Fruit fly (Drosophila melanogaster) whole organism, embryonic: Measurements from ENCODE around the gene CG32668.

Experiments
- ATbp ChIP-seq: fragments of 200-800 bp; sonication (Bioruptor generic); optimal IDR thresholded peaks from 2 replicates; lab custom pipeline; 2017; ENCODE audit warnings: missing biosample characterization, mild to moderate bottlenecking, missing genetic modification characterization, missing genetic modification reagents
- Abd-B ChIP-seq: fragments of 200-800 bp; sonication (Bioruptor generic); optimal IDR thresholded peaks from 2 replicates; lab custom pipeline; 2018; ENCODE audit warnings: missing biosample characterization, mild to moderate bottlenecking, missing genetic modification characterization, moderate library complexity
- Atf6 ChIP-seq: fragments of 200-800 bp; sonication (Bioruptor generic); IDR thresholded peaks from 2 replicates; pipeline ENCODE4 v1.3.6; 2022; ENCODE audit warnings: missing biosample characterization, missing genetic modification characterization
- B-H1 ChIP-seq: fragments of 200-800 bp; sonication (Bioruptor generic); IDR thresholded peaks from 3 replicates; pipeline ENCODE4 v1.3.6; 2022; ENCODE audit warnings: missing biosample characterization, missing genetic modification characterization
- C15 ChIP-seq: fragments of 200-800 bp; sonication (Bioruptor generic); IDR thresholded peaks from 3 replicates; pipeline ENCODE4 v1.3.6; 2022; ENCODE audit warnings: missing biosample characterization, missing genetic modification characterization
- CG10979 ChIP-seq: fragments of 200-800 bp; sonication (Bioruptor generic); optimal IDR thresholded peaks from 2 replicates; lab custom pipeline; 2018; ENCODE audit warnings: missing biosample characterization, mild to moderate bottlenecking, missing genetic modification characterization, moderate library complexity
- CG11247 ChIP-seq: fragments of 200-800 bp; sonication (Bioruptor generic); IDR thresholded peaks from 2 replicates; pipeline ENCODE4 v1.3.6; 2022; ENCODE audit warnings: missing biosample characterization, missing genetic modification characterization
- CG14667 ChIP-seq: fragments of 200-800 bp; sonication (Bioruptor generic); IDR thresholded peaks from 2 replicates; pipeline ENCODE4 v1.3.6; 2022; ENCODE audit warnings: missing biosample characterization, missing genetic modification characterization
- CG15269 ChIP-seq: fragments of 200-800 bp; sonication (Bioruptor generic); optimal IDR thresholded peaks from 2 replicates; lab custom pipeline; 2018; ENCODE audit warnings: missing biosample characterization, mild to moderate bottlenecking, missing genetic modification characterization, moderate library complexity
- CG1529 ChIP-seq: fragments of 200-800 bp; sonication (Bioruptor generic); optimal IDR thresholded peaks from 3 replicates; lab custom pipeline; 2018; ENCODE audit warnings: missing biosample characterization, missing genetic modification characterization
- CG16815 ChIP-seq: fragments of 200-800 bp; sonication (Bioruptor generic); optimal IDR thresholded peaks from 3 replicates; lab custom pipeline; 2017; ENCODE audit warnings: missing biosample characterization, mild to moderate bottlenecking, missing genetic modification characterization
- CG2678 ChIP-seq: fragments of 200-800 bp; sonication (Bioruptor generic); optimal IDR thresholded peaks from 3 replicates; lab custom pipeline; 2019; ENCODE audit warnings: missing biosample characterization, mild to moderate bottlenecking, missing genetic modification characterization, moderate library complexity
- CG2889 ChIP-seq: fragments of 200-800 bp; sonication (Bioruptor generic); IDR thresholded peaks from 3 replicates; pipeline ENCODE4 v1.3.6; 2022; ENCODE audit warnings: missing biosample characterization, missing genetic modification characterization
- CG5180 ChIP-seq: fragments of 200-800 bp; sonication (Bioruptor generic); optimal IDR thresholded peaks from 3 replicates; lab custom pipeline; 2017; ENCODE audit warnings: missing biosample characterization, missing genetic modification characterization, mild to moderate bottlenecking, moderate library complexity, missing genetic modification reagents
- CG6813 ChIP-seq: fragments of 200-800 bp; sonication (Bioruptor generic); optimal IDR thresholded peaks from 2 replicates; lab custom pipeline; 2017; ENCODE audit warnings: missing biosample characterization, missing genetic modification characterization, mild to moderate bottlenecking, moderate library complexity, missing genetic modification reagents
- CG8281 ChIP-seq: fragments of 200-800 bp; sonication (Bioruptor generic); optimal IDR thresholded peaks from 2 replicates; lab custom pipeline; 2018; ENCODE audit warnings: missing biosample characterization, mild to moderate bottlenecking, missing genetic modification characterization, moderate library complexity
- CG9215 ChIP-seq: fragments of 200-800 bp; sonication (Bioruptor generic); IDR thresholded peaks from 2 replicates; pipeline ENCODE4 v1.3.6; 2022; ENCODE audit warnings: missing biosample characterization, missing genetic modification characterization
- CG9437 ChIP-seq: fragments of 200-800 bp; sonication (Bioruptor generic); optimal IDR thresholded peaks from 2 replicates; lab custom pipeline; 2018; ENCODE audit warnings: missing biosample characterization, mild to moderate bottlenecking, missing genetic modification characterization
- CG9817 ChIP-seq: fragments of 200-800 bp; sonication (Bioruptor generic); optimal IDR thresholded peaks from 2 replicates; lab custom pipeline; 2018; ENCODE audit warnings: missing biosample characterization, mild to moderate bottlenecking, missing genetic modification characterization, moderate library complexity
- CkIIα-i1 ChIP-seq: fragments of 200-800 bp; sonication (Bioruptor generic); IDR thresholded peaks from 2 replicates; pipeline ENCODE4 v1.3.6; 2022; ENCODE audit warnings: missing biosample characterization, missing genetic modification characterization
- Dad ChIP-seq: fragments of 200-800 bp; sonication (Bioruptor generic); optimal IDR thresholded peaks from 3 replicates; lab custom pipeline; 2016; ENCODE audit warnings: missing biosample characterization, missing genetic modification characterization
- Dip3 ChIP-seq: fragments of 200-800 bp; sonication (Bioruptor generic); optimal IDR thresholded peaks from 3 replicates; lab custom pipeline; 2016; ENCODE audit warnings: missing biosample characterization, missing genetic modification characterization
- Dll ChIP-seq: fragments of 200-800 bp; sonication (Bioruptor generic); IDR thresholded peaks from 4 replicates; pipeline ENCODE4 v1.3.6; 2022; ENCODE audit warnings: missing biosample characterization, missing genetic modification characterization; ENCODE audit not compliant: partially characterized antibody
- Doc2 ChIP-seq: fragments of 200-800 bp; sonication (Bioruptor generic); IDR thresholded peaks from 2 replicates; pipeline ENCODE4 v1.3.6; 2022; ENCODE audit warnings: missing biosample characterization, missing genetic modification characterization
- Elba2 ChIP-seq: fragments of 200-800 bp; sonication (Bioruptor generic); optimal IDR thresholded peaks from 3 replicates; lab custom pipeline; 2016; ENCODE audit warnings: missing biosample characterization, missing genetic modification characterization
- Ets65A ChIP-seq: fragments of 200-800 bp; sonication (Bioruptor generic); peaks from one replicate; lab custom pipeline; 2016; ENCODE audit warnings: missing biosample characterization, missing genetic modification characterization
- HLH3B ChIP-seq: fragments of 200-800 bp; sonication (Bioruptor generic); IDR thresholded peaks from 2 replicates; pipeline ENCODE4 v1.3.6; 2022; ENCODE audit warnings: missing biosample characterization, missing genetic modification characterization
- Pdp1 ChIP-seq, 2 experiments: fragments of 200-800 bp; sonication (Bioruptor generic); optimal IDR thresholded peaks; 3 replicates each; lab custom pipeline; 2016; ENCODE audit warnings: missing biosample characterization in 2 of 2, missing genetic modification characterization in 2 of 2, mild to moderate bottlenecking in 1 of 2, moderate library complexity in 1 of 2
- Rfx ChIP-seq: fragments of 200-800 bp; sonication (Bioruptor generic); IDR thresholded peaks from 2 replicates; pipeline ENCODE4 v1.3.6; 2022; ENCODE audit warnings: missing biosample characterization, missing genetic modification characterization
- Tbp ChIP-seq: fragments of >200 bp; optimal IDR thresholded peaks from 2 replicates; lab custom pipeline; 2018; ENCODE audit warnings: missing biosample characterization, missing genetic modification characterization
- Xrp1 ChIP-seq: fragments of 200-800 bp; sonication (Bioruptor generic); IDR thresholded peaks from 2 replicates; pipeline ENCODE4 v1.3.6; 2022; ENCODE audit warnings: missing biosample characterization, missing genetic modification characterization
- al ChIP-seq: fragments of 200-800 bp; sonication (Bioruptor generic); IDR thresholded peaks from 2 replicates; pipeline ENCODE4 v1.3.6; 2022; ENCODE audit warnings: missing biosample characterization, missing genetic modification characterization
- bbx ChIP-seq: fragments of 200-800 bp; sonication (Bioruptor generic); IDR thresholded peaks from 2 replicates; pipeline ENCODE4 v1.3.6; 2022; ENCODE audit warnings: missing biosample characterization, missing genetic modification characterization; ENCODE audit not compliant: partially characterized antibody
- bowl ChIP-seq: fragments of 200-800 bp; sonication (Bioruptor generic); IDR thresholded peaks from 2 replicates; pipeline ENCODE4 v1.3.6; 2022; ENCODE audit warnings: missing biosample characterization, missing genetic modification characterization
- crp ChIP-seq, 2 experiments: fragments of 200-800 bp; sonication (Bioruptor generic); optimal IDR thresholded peaks; 2 replicates in 1 of 2; 3 replicates in 1 of 2; lab custom pipeline; 2017; ENCODE audit warnings: missing biosample characterization in 2 of 2, missing genetic modification characterization in 2 of 2, mild to moderate bottlenecking in 1 of 2, moderate library complexity in 1 of 2
- dati ChIP-seq: fragments of 200-800 bp; sonication (Bioruptor generic); IDR thresholded peaks from 2 replicates; pipeline ENCODE4 v1.3.6; 2022; ENCODE audit warnings: missing biosample characterization, missing genetic modification characterization
- gcm ChIP-seq: fragments of 200-800 bp; sonication (Bioruptor generic); optimal IDR thresholded peaks from 2 replicates; lab custom pipeline; 2019; ENCODE audit warnings: missing biosample characterization, mild to moderate bottlenecking, missing genetic modification characterization, moderate library complexity
- gt ChIP-seq: fragments of 200-800 bp; sonication (Bioruptor generic); IDR thresholded peaks from 2 replicates; pipeline ENCODE4 v1.3.6; 2022; ENCODE audit warnings: missing biosample characterization, missing genetic modification characterization
- her ChIP-seq: fragments of 200-800 bp; sonication (Bioruptor generic); optimal IDR thresholded peaks from 2 replicates; lab custom pipeline; 2016; ENCODE audit warnings: missing biosample characterization, missing genetic modification characterization
- hkb ChIP-seq, 2 experiments: fragments of 200-800 bp in 1 of 2; fragments of >200 bp in 1 of 2; sonication (Bioruptor generic) in 1 of 2; IDR thresholded peaks in 1 of 2; optimal IDR thresholded peaks in 1 of 2; 2 replicates each; pipeline versions ENCODE4 v1.3.6 to Lab custom; 2017 to 2022; ENCODE audit warnings: missing biosample characterization in 1 of 2, missing genetic modification characterization in 1 of 2
- knrl ChIP-seq: fragments of 200-800 bp; sonication (Bioruptor generic); IDR thresholded peaks from 3 replicates; pipeline ENCODE4 v1.3.6; 2022; ENCODE audit warnings: missing biosample characterization, missing genetic modification characterization; ENCODE audit not compliant: partially characterized antibody
- lmd ChIP-seq: fragments of 200-800 bp; sonication (Bioruptor generic); IDR thresholded peaks from 2 replicates; pipeline ENCODE4 v1.3.6; 2022; ENCODE audit warnings: missing biosample characterization, missing genetic modification characterization
- pnt ChIP-seq: fragments of 200-800 bp; sonication (Bioruptor generic); optimal IDR thresholded peaks from 3 replicates; lab custom pipeline; 2016; ENCODE audit warnings: missing biosample characterization, missing genetic modification characterization
- sd ChIP-seq: fragments of 200-800 bp; sonication (Bioruptor generic); optimal IDR thresholded peaks from 3 replicates; lab custom pipeline; 2018; ENCODE audit warnings: missing biosample characterization, mild to moderate bottlenecking, missing genetic modification characterization, moderate library complexity
- slp2 ChIP-seq: fragments of 200-800 bp; sonication (Bioruptor generic); optimal IDR thresholded peaks from 2 replicates; lab custom pipeline; 2016; ENCODE audit warnings: missing biosample characterization, missing genetic modification characterization
- sob ChIP-seq: fragments of 200-800 bp; sonication (Bioruptor generic); IDR thresholded peaks from 2 replicates; pipeline ENCODE4 v1.3.6; 2022; ENCODE audit warnings: missing biosample characterization, missing genetic modification characterization
- sqz ChIP-seq: fragments of 200-800 bp; sonication (Bioruptor generic); optimal IDR thresholded peaks from 3 replicates; lab custom pipeline; 2018; ENCODE audit warnings: missing biosample characterization, mild to moderate bottlenecking, missing genetic modification characterization
- tna ChIP-seq: fragments of 200-800 bp; sonication (Bioruptor generic); IDR thresholded peaks from 2 replicates; pipeline ENCODE4 v1.3.6; 2022; ENCODE audit warnings: missing biosample characterization, missing genetic modification characterization; ENCODE audit not compliant: partially characterized antibody
- yki ChIP-seq: fragments of >200 bp; optimal IDR thresholded peaks from 3 replicates; lab custom pipeline; 2018
- zf30C ChIP-seq: fragments of 200-800 bp; sonication (Bioruptor generic); optimal IDR thresholded peaks from 3 replicates; lab custom pipeline; 2018; ENCODE audit warnings: missing biosample characterization, mild to moderate bottlenecking, missing genetic modification characterization

The CG32668 gene

DNA sequence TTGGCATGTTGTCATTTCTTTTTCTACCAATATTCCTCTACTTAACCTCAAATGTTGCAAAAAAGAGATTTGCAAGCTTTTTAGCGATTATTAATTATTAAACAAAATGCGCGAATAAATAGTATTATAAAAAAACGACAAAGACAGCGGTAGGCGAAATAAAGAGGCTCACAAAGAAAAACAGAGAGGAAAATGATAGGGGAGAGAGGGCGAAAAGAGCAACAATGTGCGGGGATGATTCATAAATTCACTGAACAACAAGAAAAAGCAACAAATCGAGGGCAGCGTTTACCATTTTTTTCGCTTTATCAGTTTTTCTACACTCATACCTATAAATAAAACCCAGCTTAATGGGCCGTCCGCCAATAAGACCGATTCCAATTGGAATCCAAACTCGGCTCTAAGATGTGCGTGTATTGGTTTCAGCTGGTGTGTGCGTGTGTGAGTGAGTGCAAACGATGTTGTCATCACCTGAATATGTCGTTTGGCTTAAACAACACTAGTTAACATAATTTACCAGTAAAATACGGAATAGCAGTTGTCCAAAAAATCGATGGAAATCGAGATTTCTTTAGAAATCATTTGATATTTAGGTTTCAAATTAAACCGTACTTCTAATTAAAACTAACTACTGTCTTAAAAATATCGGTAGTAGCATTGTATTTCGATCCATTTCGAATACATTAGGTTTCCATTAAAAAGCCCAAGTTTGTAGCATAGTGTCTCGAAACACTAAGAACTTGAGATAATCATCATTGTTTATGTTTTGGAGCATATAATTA lies 3.6 kb downstream of the CG32668 start (continued):
- TF ChIP-seq Elba2 (GFP tag; lab: Kevin White, UChicago) (peak; percentile 74), CG9437 (no peak), Atf6 (GFP tag; lab: Robert Waterston, UW) (0 out of 2 replicates have a peak, but pooled peaks have one; percentile 19), CG5180 (GFP tag; lab: Kevin White, UChicago) (no peak), CG16815 (no peak), Doc2 (no peak), yki (lab: Kevin White, UChicago) (no peak), Pdp1 (GFP tag; optimal IDR thresholded peaks at IDR 0.05; lab: Kevin White, UChicago) (no peak), Xrp1 (no peak), Dll (GFP tag; lab: Robert Waterston, UW) (no peak), HLH3B (no peak), CG8281 (tag; lab: Kevin White, UChicago) (no peak), CG2678 (tag; lab: Kevin White, UChicago) (no peak), B-H1 (no peak), C15 (GFP tag; lab: Robert Waterston, UW) (no peak), ATbp (GFP tag; lab: Kevin White, UChicago) (no peak), CG6813 (GFP tag; lab: Kevin White, UChicago) (no peak), CkIIα-i1 (GFP tag; lab: Robert Waterston, UW) (no peak), CG15269 (tag; lab: Kevin White, UChicago) (no peak), knrl (GFP tag; lab: Robert Waterston, UW) (no peak), CG9817 (tag; lab: Kevin White, UChicago) (peak; percentile 4), slp2 (no peak), Ets65A (GFP tag; lab: Kevin White, UChicago) (no peak), pnt (GFP tag; lab: Kevin White, UChicago) (no peak), Abd-B (GFP tag; lab: Kevin White, UChicago) (no peak), dati (no peak), zf30C (GFP tag; lab: Kevin White, UChicago) (no peak), CG1529 (no peak), crp (GFP tag; optimal IDR thresholded peaks at IDR 0.05; lab: Kevin White, UChicago) (no peak), CG2889 (GFP tag; lab: Robert Waterston, UW) (no peak), CG9215 (GFP tag; lab: Robert Waterston, UW) (no peak), tna (GFP tag; lab: Robert Waterston, UW) (no peak), sob (GFP tag; lab: Robert Waterston, UW) (no peak), Tbp (no peak), al (GFP tag; lab: Robert Waterston, UW) (no peak), bbx (no peak), Dad (GFP tag; lab: Kevin White, UChicago) (no peak), hkb (optimal IDR thresholded peaks at IDR 0.05; lab: Kevin White, UChicago) (no peak), hkb (GFP tag; IDR thresholded peaks at IDR 0.05; lab: Robert Waterston, UW) (no peak), sd (tag; lab: Kevin White, UChicago) (no peak), CG10979 (tag; lab: Kevin White, UChicago) (peak; percentile 6), gcm (no peak), sqz (GFP tag; lab: Kevin White, UChicago) (no peak), gt (no peak), Rfx (GFP tag; lab: Robert Waterston, UW) (peak; percentile 58), CG14667 (GFP tag; lab: Robert Waterston, UW) (no peak), her (GFP tag; lab: Kevin White, UChicago) (no peak), bowl (GFP tag; lab: Robert Waterston, UW) (no peak), Dip3 (GFP tag; lab: Kevin White, UChicago) (no peak), CG11247 (GFP tag; lab: Robert Waterston, UW) (no peak), lmd (GFP tag; lab: Robert Waterston, UW) (peak; percentile 7; the same call in 1 of the 2 replicates)
